Worm (Caenorhabditis elegans) whole organism, L1 larva: ENCODE measurements around the gene col-121.

ENCODE experiments used
- C16A3.4 ChIP-seq: fragments of 150-350 bp; optimal IDR thresholded peaks from 2 replicates; lab custom pipeline; 2014; ENCODE audit warnings: missing biosample characterization, missing genetic modification characterization
- F16B12.6 ChIP-seq: fragments of 150-350 bp; optimal IDR thresholded peaks from 2 replicates; lab custom pipeline; 2014; ENCODE audit warnings: missing biosample characterization, missing genetic modification characterization
- Y116A8C.19 ChIP-seq: sonication (generic microtip); optimal IDR thresholded peaks from 2 replicates; lab custom pipeline; 2016; ENCODE audit warnings: missing compliant biosample characterization, missing genetic modification characterization, borderline replicate concordance
- aha-1 ChIP-seq: fragments of 150-350 bp; optimal IDR thresholded peaks from 2 replicates; lab custom pipeline; 2014; ENCODE audit warnings: missing biosample characterization, missing genetic modification characterization
- aly-2 ChIP-seq: fragments of 150-350 bp; optimal IDR thresholded peaks from 2 replicates; lab custom pipeline; 2014; ENCODE audit warnings: missing biosample characterization, missing genetic modification characterization
- blmp-1 ChIP-seq: fragments of 150-350 bp; optimal IDR thresholded peaks from 2 replicates; lab custom pipeline; 2014; ENCODE audit warnings: missing biosample characterization, missing genetic modification characterization
- ceh-63 ChIP-seq: fragments of 200-800 bp; sonication (Bioruptor generic); optimal IDR thresholded peaks from 2 replicates; lab custom pipeline; 2018; ENCODE audit warnings: mild to moderate bottlenecking, missing genetic modification characterization, missing compliant biosample characterization
- ceh-88 ChIP-seq: fragments of 200-800 bp; sonication (Bioruptor generic); IDR thresholded peaks from 2 replicates; pipeline ENCODE4 v1.3.6; 2022; ENCODE audit warnings: missing genetic modification characterization, missing compliant biosample characterization
- ceh-90 ChIP-seq: sonication (generic microtip); optimal IDR thresholded peaks from 2 replicates; lab custom pipeline; 2016; ENCODE audit warnings: missing genetic modification characterization, missing compliant biosample characterization
- dpl-1 ChIP-seq, 3 experiments: fragments of 150-350 bp in 2 of 3; sonication (generic microtip) in 1 of 3; optimal IDR thresholded peaks; 2 replicates each; lab custom pipeline; 2014 to 2017; ENCODE audit warnings: missing biosample characterization in 3 of 3, missing genetic modification characterization in 3 of 3, missing genetic modification reagents in 3 of 3
- efl-1 ChIP-seq, 4 experiments: fragments of 150-350 bp; optimal IDR thresholded peaks in 3 of 4; peaks in 1 of 4; 1 replicate in 1 of 4; 2 replicates in 3 of 4; lab custom pipeline; 2014; ENCODE audit warnings: missing biosample characterization in 2 of 4, missing genetic modification characterization in 2 of 4, missing genetic modification reagents in 2 of 4
- egl-13 ChIP-seq: sonication (generic microtip); optimal IDR thresholded peaks from 2 replicates; lab custom pipeline; 2016; ENCODE audit warnings: missing genotype, missing genetic modification reagents, missing genetic modification characterization, missing compliant biosample characterization
- elt-3 ChIP-seq, 6 experiments: fragments of 150-350 bp in 1 of 6; sonication (generic microtip); optimal IDR thresholded peaks; 2 replicates each; lab custom pipeline; 2017 to 2018; ENCODE audit warnings: missing biosample characterization in 6 of 6, missing genetic modification characterization in 6 of 6, inconsistent platforms in 1 of 6
- fkh-10 ChIP-seq: sonication (generic microtip); optimal IDR thresholded peaks from 2 replicates; lab custom pipeline; 2017; ENCODE audit warnings: missing biosample characterization, missing genetic modification reagents, missing genetic modification characterization
- fkh-4 ChIP-seq: sonication (generic microtip); optimal IDR thresholded peaks from 2 replicates; lab custom pipeline; 2016; ENCODE audit warnings: missing compliant biosample characterization, missing genetic modification characterization, borderline replicate concordance
- fos-1 ChIP-seq: fragments of 150-350 bp; optimal IDR thresholded peaks from 2 replicates; lab custom pipeline; 2014; ENCODE audit warnings: missing biosample characterization, missing genetic modification characterization
- grh-1 ChIP-seq: fragments of 200-800 bp; sonication (Bioruptor generic); IDR thresholded peaks from 2 replicates; pipeline ENCODE4 v1.3.6; 2022; ENCODE audit warnings: missing genetic modification reagents, missing genetic modification characterization, missing compliant biosample characterization
- hlh-17 ChIP-seq: fragments of 200-800 bp; sonication (Bioruptor generic); optimal IDR thresholded peaks from 2 replicates; lab custom pipeline; 2018; ENCODE audit warnings: missing genetic modification characterization, mild to moderate bottlenecking, missing compliant biosample characterization, moderate library complexity, borderline replicate concordance
- irx-1 ChIP-seq: sonication (generic microtip); optimal IDR thresholded peaks from 2 replicates; lab custom pipeline; 2016; ENCODE audit warnings: missing genetic modification characterization, missing compliant biosample characterization
- jun-1 ChIP-seq: fragments of 150-350 bp; optimal IDR thresholded peaks from 2 replicates; lab custom pipeline; 2014; ENCODE audit warnings: missing biosample characterization, missing genetic modification reagents, missing genetic modification characterization
- lin-13 ChIP-seq: fragments of 150-350 bp; optimal IDR thresholded peaks from 2 replicates; lab custom pipeline; 2014; ENCODE audit warnings: missing biosample characterization, missing genetic modification reagents, missing genetic modification characterization
- lin-15B ChIP-seq: fragments of 150-350 bp; sonication (generic microtip); optimal IDR thresholded peaks from 3 replicates; lab custom pipeline; 2014; ENCODE audit warnings: missing biosample characterization, missing genetic modification characterization
- lin-35 ChIP-seq, 2 experiments: fragments of 150-350 bp; optimal IDR thresholded peaks; 2 replicates each; lab custom pipeline; 2014; ENCODE audit warnings: missing biosample characterization in 2 of 2, missing genetic modification characterization in 2 of 2, missing genetic modification reagents in 2 of 2
- lir-3 ChIP-seq: sonication (generic microtip); optimal IDR thresholded peaks from 2 replicates; lab custom pipeline; 2016; ENCODE audit warnings: mild to moderate bottlenecking, missing genetic modification characterization, moderate library complexity, missing compliant biosample characterization; ENCODE audit not compliant: poor library complexity
- lsy-2 ChIP-seq, 2 experiments: fragments of 150-350 bp; optimal IDR thresholded peaks; 2 replicates each; lab custom pipeline; 2014; ENCODE audit warnings: missing biosample characterization in 2 of 2, missing genetic modification characterization in 2 of 2
- mdl-1 ChIP-seq, 2 experiments: fragments of 150-350 bp; optimal IDR thresholded peaks; 2 replicates each; lab custom pipeline; 2014 to 2017; ENCODE audit warnings: missing biosample characterization in 2 of 2, missing genetic modification characterization in 2 of 2, inconsistent platforms in 1 of 2
- mep-1 ChIP-seq: fragments of 150-350 bp; optimal IDR thresholded peaks from 2 replicates; lab custom pipeline; 2014; ENCODE audit warnings: missing biosample characterization, missing genetic modification characterization
- nhr-19 ChIP-seq: fragments of 200-800 bp; sonication (Bioruptor generic); conservative IDR thresholded peaks from 2 replicates; pipeline ENCODE4 v1.3.6; 2022; ENCODE audit warnings: missing genetic modification characterization, missing compliant biosample characterization
- nhr-20 ChIP-seq: sonication (generic microtip); optimal IDR thresholded peaks from 2 replicates; lab custom pipeline; 2016; ENCODE audit warnings: mild to moderate bottlenecking, missing genetic modification characterization, missing compliant biosample characterization
- nhr-237 ChIP-seq: fragments of 150-350 bp; optimal IDR thresholded peaks from 2 replicates; lab custom pipeline; 2014; ENCODE audit warnings: missing biosample characterization, missing genetic modification characterization
- nhr-28 ChIP-seq: fragments of 150-350 bp; optimal IDR thresholded peaks from 2 replicates; lab custom pipeline; 2014; ENCODE audit warnings: missing biosample characterization, missing genetic modification characterization
- nhr-47 ChIP-seq: sonication (generic microtip); optimal IDR thresholded peaks from 2 replicates; lab custom pipeline; 2016; ENCODE audit warnings: mild to moderate bottlenecking, missing genetic modification characterization, moderate library complexity, missing compliant biosample characterization
- nhr-76 ChIP-seq: sonication (generic microtip); optimal IDR thresholded peaks from 2 replicates; lab custom pipeline; 2017; ENCODE audit warnings: missing biosample characterization, missing genetic modification characterization
- nhr-84 ChIP-seq: sonication (generic microtip); optimal IDR thresholded peaks from 2 replicates; lab custom pipeline; 2017; ENCODE audit warnings: missing biosample characterization, missing genetic modification characterization
- nhr-85 ChIP-seq: sonication (generic microtip); peaks from one replicate; lab custom pipeline; 2016; ENCODE audit warnings: missing genetic modification characterization, inconsistent platforms, missing compliant biosample characterization
- nhr-90 ChIP-seq: sonication (generic microtip); optimal IDR thresholded peaks from 2 replicates; lab custom pipeline; 2016; ENCODE audit warnings: mild to moderate bottlenecking, missing genetic modification characterization, missing compliant biosample characterization; ENCODE audit not compliant: poor library complexity
- pax-3 ChIP-seq: fragments of 200-800 bp; sonication (Bioruptor generic); optimal IDR thresholded peaks from 2 replicates; lab custom pipeline; 2018; ENCODE audit warnings: mild to moderate bottlenecking, missing genetic modification characterization, moderate library complexity, missing compliant biosample characterization
- pqm-1 ChIP-seq: sonication (generic microtip); optimal IDR thresholded peaks from 3 replicates; lab custom pipeline; 2017; ENCODE audit warnings: missing biosample characterization, missing genetic modification characterization
- skn-1 ChIP-seq: fragments of 150-350 bp; optimal IDR thresholded peaks from 2 replicates; lab custom pipeline; 2014; ENCODE audit warnings: missing biosample characterization, missing genetic modification characterization
- sox-4 ChIP-seq: sonication (generic microtip); optimal IDR thresholded peaks from 2 replicates; lab custom pipeline; 2016; ENCODE audit warnings: missing genetic modification characterization, missing compliant biosample characterization
- sptf-1 ChIP-seq: fragments of 150-350 bp; optimal IDR thresholded peaks from 2 replicates; lab custom pipeline; 2014; ENCODE audit warnings: missing biosample characterization, missing genetic modification characterization
- sup-37 ChIP-seq: fragments of 200-800 bp; sonication (Bioruptor generic); optimal IDR thresholded peaks from 2 replicates; lab custom pipeline; 2018; ENCODE audit warnings: mild to moderate bottlenecking, missing genetic modification characterization, missing compliant biosample characterization
- swsn-7 ChIP-seq: sonication (generic microtip); optimal IDR thresholded peaks from 2 replicates; lab custom pipeline; 2016; ENCODE audit warnings: missing genetic modification characterization, missing compliant biosample characterization
- tbx-2 ChIP-seq: sonication (generic microtip); optimal IDR thresholded peaks from 2 replicates; lab custom pipeline; 2016; ENCODE audit warnings: missing genetic modification characterization, missing compliant biosample characterization
- unc-130 ChIP-seq: fragments of 150-350 bp; optimal IDR thresholded peaks from 2 replicates; lab custom pipeline; 2017; ENCODE audit warnings: missing biosample characterization, missing genetic modification characterization, inconsistent platforms
- unc-62 ChIP-seq: fragments of 150-350 bp; optimal IDR thresholded peaks from 2 replicates; lab custom pipeline; 2014; ENCODE audit warnings: missing biosample characterization, missing genetic modification reagents, missing genetic modification characterization
- unc-98 ChIP-seq: fragments of 200-800 bp; sonication (Bioruptor generic); IDR thresholded peaks from 2 replicates; pipeline ENCODE4 v1.3.6; 2022; ENCODE audit warnings: missing genetic modification characterization, missing compliant biosample characterization
- zip-4 ChIP-seq: fragments of 200-800 bp; sonication (Bioruptor generic); optimal IDR thresholded peaks from 2 replicates; lab custom pipeline; 2018; ENCODE audit warnings: mild to moderate bottlenecking, missing genetic modification characterization, moderate library complexity, missing compliant biosample characterization
- ztf-11 ChIP-seq, 2 experiments: sonication (generic microtip); optimal IDR thresholded peaks; 2 replicates each; lab custom pipeline; 2016 to 2017; ENCODE audit warnings: missing genetic modification characterization in 2 of 2, missing biosample characterization in 1 of 2, missing compliant biosample characterization in 1 of 2
- ztf-4 ChIP-seq: fragments of 150-350 bp; optimal IDR thresholded peaks from 2 replicates; lab custom pipeline; 2014; ENCODE audit warnings: missing biosample characterization, missing genetic modification characterization

The col-121 gene

ce11 chrIV:9443940-9444339 lies 47.9 kb upstream of the col-121 start, which contains the start of gene F38E11.9:
Gene F38E11.9, minus strand, starts transcription at chrIV:9444040.
- TF ChIP-seq sox-4 (no peak), fkh-4 (no peak), pqm-1 (tag; lab: Kevin White, UChicago) (no peak), lsy-2 (tag; optimal IDR thresholded peaks at IDR 0.05; lab: Kevin White, UChicago) (no peak), aly-2 (tag; lab: Kevin White, UChicago) (no peak), nhr-85 (no peak), sptf-1 (no peak), irx-1 (tag; lab: Kevin White, UChicago) (no peak), sup-37 (GFP tag; lab: Kevin White, UChicago) (no peak), nhr-28 (no peak), ztf-4 (tag; lab: Kevin White, UChicago) (no peak), Y116A8C.19 (no peak), hlh-17 (GFP tag; lab: Kevin White, UChicago) (no peak), zip-4 (GFP tag; lab: Kevin White, UChicago) (no peak), egl-13 (tag; lab: Kevin White, UChicago) (no peak), lin-35 (GFP tag; optimal IDR thresholded peaks at IDR 0.05; lab: Kevin White, UChicago) (no peak), grh-1 (GFP tag; lab: Robert Waterston, UW) (no peak)

ce11 chrIV:9442106-9442532 lies 46.1 kb upstream of the col-121 start:
- TF ChIP-seq ztf-11 (tag; optimal IDR thresholded peaks at IDR 0.05; lab: Kevin White, UChicago) (no peak), swsn-7 (peak; percentile 41), sup-37 (GFP tag; lab: Kevin White, UChicago) (no peak), dpl-1 (GFP tag; optimal IDR thresholded peaks at IDR 0.05; lab: Kevin White, UChicago) (no peak), C16A3.4 (tag; lab: Kevin White, UChicago) (peak; percentile 36), nhr-76 (no peak), nhr-90 (tag; lab: Kevin White, UChicago) (peak; percentile 81), F16B12.6 (tag; lab: Kevin White, UChicago) (no peak), nhr-20 (tag; lab: Kevin White, UChicago) (peak; percentile 93), nhr-47 (tag; lab: Kevin White, UChicago) (peak; percentile 63), nhr-237 (tag; lab: Kevin White, UChicago) (no peak), lin-15B (tag; lab: Kevin White, UChicago) (no peak), elt-3 (tag; optimal IDR thresholded peaks at IDR 0.05; lab: Kevin White, UChicago) (peak in 4 of 6 experiments; percentile 4 to 96 (median 58)), ceh-88 (0 out of 2 replicates have a peak, but pooled peaks have one; percentile 38), ztf-4 (tag; lab: Kevin White, UChicago) (no peak), lir-3 (tag; lab: Kevin White, UChicago) (no peak), mep-1 (tag; lab: Kevin White, UChicago) (peak; percentile 83), nhr-85 (peak; percentile 97), pqm-1 (tag; lab: Kevin White, UChicago) (no peak), jun-1 (peak; percentile 44), unc-98 (no peak), unc-130 (tag; lab: Kevin White, UChicago) (peak; percentile 35), ceh-63 (GFP tag; lab: Kevin White, UChicago) (no peak), lin-35 (GFP tag; optimal IDR thresholded peaks at IDR 0.05; lab: Kevin White, UChicago) (peak in 1 of 2 experiments; percentile 77), lsy-2 (tag; optimal IDR thresholded peaks at IDR 0.05; lab: Kevin White, UChicago) (peak; percentile 37 to 54), fos-1 (peak; percentile 16), nhr-19 (peak; percentile 81), tbx-2 (tag; lab: Kevin White, UChicago) (no peak), mdl-1 (tag; optimal IDR thresholded peaks at IDR 0.05; lab: Kevin White, UChicago) (peak in 1 of 2 experiments; percentile 93), unc-62 (GFP tag; lab: Kevin White, UChicago) (no peak), grh-1 (GFP tag; lab: Robert Waterston, UW) (peak; percentile 66), efl-1 (optimal IDR thresholded peaks at IDR 0.05; lab: Kevin White, UChicago) (peak in 1 of 2 experiments; percentile 22), efl-1 (GFP tag; optimal IDR thresholded peaks at IDR 0.05 in 1 of 2; lab: Kevin White, UChicago) (peak in 1 of 2 experiments; percentile 38), fkh-10 (no peak), irx-1 (tag; lab: Kevin White, UChicago) (peak; percentile 37), blmp-1 (tag; lab: Kevin White, UChicago) (peak; percentile 80), skn-1 (tag; lab: Kevin White, UChicago) (no peak), ceh-90 (no peak), lin-13 (peak; percentile 66), nhr-84 (tag; lab: Kevin White, UChicago) (no peak), nhr-28 (no peak), aha-1 (tag; lab: Kevin White, UChicago) (no peak), pax-3 (tag; lab: Kevin White, UChicago) (no peak)
